Worm (Caenorhabditis elegans) whole organism, late embryonic: Measurements from ENCODE around the gene mex-1.

Experiments
- C08G9.2 ChIP-seq: sonication (generic microtip); optimal IDR thresholded peaks from 2 replicates; lab custom pipeline; 2016; ENCODE audit warnings: mild to moderate bottlenecking, missing genetic modification characterization, moderate library complexity, missing compliant biosample characterization
- K02D7.2 ChIP-seq: sonication (generic microtip); optimal IDR thresholded peaks from 2 replicates; lab custom pipeline; 2017; ENCODE audit warnings: mild to moderate bottlenecking, missing genetic modification characterization, missing compliant biosample characterization
- Y22D7AL.16 ChIP-seq: sonication (generic microtip); optimal IDR thresholded peaks from 2 replicates; lab custom pipeline; 2016; ENCODE audit warnings: missing genetic modification characterization, missing compliant biosample characterization
- ahr-1 ChIP-seq: sonication (generic microtip); optimal IDR thresholded peaks from 2 replicates; lab custom pipeline; 2016; ENCODE audit warnings: missing genetic modification characterization, missing compliant biosample characterization
- ama-1 ChIP-seq: fragments of 150-350 bp; optimal IDR thresholded peaks from 2 replicates; lab custom pipeline; 2014
- ceh-2 ChIP-seq: sonication (generic microtip); optimal IDR thresholded peaks from 2 replicates; lab custom pipeline; 2016; ENCODE audit warnings: missing genotype, missing genetic modification characterization, missing compliant biosample characterization
- ceh-24 ChIP-seq: sonication (generic microtip); optimal IDR thresholded peaks from 2 replicates; lab custom pipeline; 2016; ENCODE audit warnings: mild to moderate bottlenecking, missing genetic modification characterization, missing compliant biosample characterization
- ceh-30 ChIP-seq: fragments of 150-350 bp; optimal IDR thresholded peaks from 2 replicates; lab custom pipeline; 2014; ENCODE audit warnings: missing biosample characterization, missing genetic modification characterization
- ceh-34 ChIP-seq: sonication (generic microtip); optimal IDR thresholded peaks from 2 replicates; lab custom pipeline; 2016; ENCODE audit warnings: mild to moderate bottlenecking, missing genetic modification characterization, missing compliant biosample characterization
- ceh-45 ChIP-seq: fragments of 200-800 bp; sonication (Bioruptor generic); IDR thresholded peaks from 2 replicates; pipeline ENCODE4 v1.3.6; 2022; ENCODE audit warnings: missing genetic modification reagents, missing genetic modification characterization, missing compliant biosample characterization
- ceh-48 ChIP-seq: sonication (generic microtip); optimal IDR thresholded peaks from 2 replicates; lab custom pipeline; 2016; ENCODE audit warnings: missing genetic modification characterization, inconsistent platforms, missing compliant biosample characterization
- ceh-9 ChIP-seq: sonication (generic microtip); optimal IDR thresholded peaks from 2 replicates; lab custom pipeline; 2016; ENCODE audit warnings: mild to moderate bottlenecking, missing genetic modification characterization, inconsistent platforms, missing compliant biosample characterization
- che-1 ChIP-seq: sonication (generic microtip); optimal IDR thresholded peaks from 2 replicates; lab custom pipeline; 2016; ENCODE audit warnings: mild to moderate bottlenecking, missing genetic modification characterization, missing compliant biosample characterization
- dmd-4 ChIP-seq: sonication (generic microtip); optimal IDR thresholded peaks from 2 replicates; lab custom pipeline; 2016; ENCODE audit warnings: borderline replicate concordance, missing genetic modification characterization, missing compliant biosample characterization
- dve-1 ChIP-seq: sonication (generic microtip); optimal IDR thresholded peaks from 2 replicates; lab custom pipeline; 2017; ENCODE audit warnings: antibody characterized with exemption, mild to moderate bottlenecking, missing genetic modification characterization, missing compliant biosample characterization
- elt-4 ChIP-seq: sonication (generic microtip); optimal IDR thresholded peaks from 2 replicates; lab custom pipeline; 2016; ENCODE audit warnings: missing genetic modification characterization, missing compliant biosample characterization
- ets-4 ChIP-seq: sonication (generic microtip); optimal IDR thresholded peaks from 2 replicates; lab custom pipeline; 2016; ENCODE audit warnings: missing genetic modification characterization, missing compliant biosample characterization
- fax-1 ChIP-seq: sonication (generic microtip); optimal IDR thresholded peaks from 2 replicates; lab custom pipeline; 2016; ENCODE audit warnings: missing genotype, missing genetic modification characterization, missing compliant biosample characterization
- fkh-10 ChIP-seq: fragments of 150-350 bp; optimal IDR thresholded peaks from 2 replicates; lab custom pipeline; 2014; ENCODE audit warnings: missing biosample characterization, missing genetic modification reagents, missing genetic modification characterization
- fkh-6 ChIP-seq: sonication (generic microtip); optimal IDR thresholded peaks from 2 replicates; lab custom pipeline; 2016; ENCODE audit warnings: missing genetic modification characterization, missing compliant biosample characterization
- hlh-13 ChIP-seq: fragments of 200-800 bp; sonication (Bioruptor generic); optimal IDR thresholded peaks from 2 replicates; lab custom pipeline; 2018; ENCODE audit warnings: mild to moderate bottlenecking, missing genetic modification characterization, missing compliant biosample characterization
- hlh-30 ChIP-seq: sonication (generic microtip); optimal IDR thresholded peaks from 2 replicates; lab custom pipeline; 2017; ENCODE audit warnings: antibody characterized with exemption, missing genetic modification characterization, missing compliant biosample characterization; ENCODE audit not compliant: insufficient read depth
- hlh-6 ChIP-seq: sonication (generic microtip); optimal IDR thresholded peaks from 2 replicates; lab custom pipeline; 2016; ENCODE audit warnings: missing genotype, missing genetic modification characterization, missing compliant biosample characterization
- hlh-8 ChIP-seq: sonication (generic microtip); optimal IDR thresholded peaks from 2 replicates; lab custom pipeline; 2016; ENCODE audit warnings: missing genotype, missing genetic modification characterization, missing compliant biosample characterization
- lim-6 ChIP-seq: sonication (generic microtip); optimal IDR thresholded peaks from 2 replicates; lab custom pipeline; 2016; ENCODE audit warnings: missing genetic modification characterization, missing compliant biosample characterization
- madf-2 ChIP-seq: sonication (generic microtip); optimal IDR thresholded peaks from 2 replicates; lab custom pipeline; 2017; ENCODE audit warnings: missing genetic modification characterization, missing compliant biosample characterization
- mec-3 ChIP-seq: sonication (generic microtip); optimal IDR thresholded peaks from 2 replicates; lab custom pipeline; 2016; ENCODE audit warnings: borderline replicate concordance, missing genetic modification characterization, missing compliant biosample characterization
- nfya-1 ChIP-seq: sonication (generic microtip); optimal IDR thresholded peaks from 2 replicates; lab custom pipeline; 2017; ENCODE audit warnings: missing genetic modification characterization, mild to moderate bottlenecking, missing compliant biosample characterization, antibody characterized with exemption, moderate library complexity
- nhr-11 ChIP-seq: fragments of 150-350 bp; optimal IDR thresholded peaks from 2 replicates; lab custom pipeline; 2014; ENCODE audit warnings: missing biosample characterization, missing genetic modification characterization
- nhr-232 ChIP-seq: sonication (generic microtip); optimal IDR thresholded peaks from 2 replicates; lab custom pipeline; 2016; ENCODE audit warnings: missing genetic modification characterization, missing compliant biosample characterization
- npax-4 ChIP-seq: sonication (generic microtip); optimal IDR thresholded peaks from 2 replicates; lab custom pipeline; 2016; ENCODE audit warnings: missing genetic modification characterization, missing compliant biosample characterization
- odd-2 ChIP-seq: sonication (generic microtip); optimal IDR thresholded peaks from 2 replicates; lab custom pipeline; 2017; ENCODE audit warnings: antibody characterized with exemption, mild to moderate bottlenecking, missing genetic modification characterization, missing compliant biosample characterization
- pag-3 ChIP-seq: sonication (generic microtip); optimal IDR thresholded peaks from 2 replicates; lab custom pipeline; 2016; ENCODE audit warnings: missing compliant biosample characterization, missing genetic modification characterization, borderline replicate concordance
- pax-1 ChIP-seq: fragments of 150-350 bp; optimal IDR thresholded peaks from 2 replicates; lab custom pipeline; 2014; ENCODE audit warnings: missing biosample characterization, missing genetic modification characterization
- pha-2 ChIP-seq: sonication (generic microtip); optimal IDR thresholded peaks from 2 replicates; lab custom pipeline; 2017; ENCODE audit warnings: mild to moderate bottlenecking, missing genetic modification characterization, missing compliant biosample characterization
- pha-4 ChIP-seq: fragments of 150-350 bp; optimal IDR thresholded peaks from 2 replicates; lab custom pipeline; 2018; ENCODE audit warnings: missing biosample characterization, missing genetic modification reagents, missing genetic modification characterization
- pqm-1 ChIP-seq: sonication (generic microtip); optimal IDR thresholded peaks from 2 replicates; lab custom pipeline; 2016; ENCODE audit warnings: missing genetic modification characterization, missing compliant biosample characterization
- pros-1 ChIP-seq: fragments of 150-350 bp; optimal IDR thresholded peaks from 2 replicates; lab custom pipeline; 2014; ENCODE audit warnings: missing biosample characterization, missing genetic modification reagents, missing genetic modification characterization
- sox-2 ChIP-seq: fragments of 200-800 bp; sonication (Bioruptor generic); IDR thresholded peaks from 2 replicates; pipeline ENCODE4 v1.3.6; 2022; ENCODE audit warnings: missing genetic modification reagents, missing genetic modification characterization, missing compliant biosample characterization
- syd-9 ChIP-seq: sonication (generic microtip); optimal IDR thresholded peaks from 2 replicates; lab custom pipeline; 2016; ENCODE audit warnings: mild to moderate bottlenecking, missing genetic modification characterization, moderate library complexity, missing compliant biosample characterization
- ttx-3 ChIP-seq: sonication (generic microtip); optimal IDR thresholded peaks from 2 replicates; lab custom pipeline; 2016; ENCODE audit warnings: missing genetic modification reagents, missing genetic modification characterization, missing compliant biosample characterization
- unc-3 ChIP-seq, 2 experiments: fragments of 200-800 bp in 1 of 2; sonication (Bioruptor generic) in 1 of 2; sonication (generic microtip) in 1 of 2; conservative IDR thresholded peaks in 1 of 2; optimal IDR thresholded peaks in 1 of 2; 2 replicates each; pipeline versions ENCODE4 v1.3.6 to Lab custom; 2016 to 2022; ENCODE audit warnings: missing compliant biosample characterization in 2 of 2, missing genetic modification characterization in 2 of 2, missing genetic modification reagents in 1 of 2
- unc-42 ChIP-seq: sonication (generic microtip); optimal IDR thresholded peaks from 2 replicates; lab custom pipeline; 2016; ENCODE audit warnings: missing genotype, missing genetic modification characterization, missing compliant biosample characterization
- unc-86 ChIP-seq: sonication (generic microtip); optimal IDR thresholded peaks from 2 replicates; lab custom pipeline; 2016; ENCODE audit warnings: missing genetic modification characterization, missing compliant biosample characterization
- zip-5 ChIP-seq: sonication (generic microtip); optimal IDR thresholded peaks from 2 replicates; lab custom pipeline; 2016; ENCODE audit warnings: missing genetic modification characterization, missing compliant biosample characterization
- ztf-16 ChIP-seq: sonication (generic microtip); optimal IDR thresholded peaks from 2 replicates; lab custom pipeline; 2017; ENCODE audit warnings: missing genetic modification characterization, missing compliant biosample characterization

mex-1 gene

DNA sequence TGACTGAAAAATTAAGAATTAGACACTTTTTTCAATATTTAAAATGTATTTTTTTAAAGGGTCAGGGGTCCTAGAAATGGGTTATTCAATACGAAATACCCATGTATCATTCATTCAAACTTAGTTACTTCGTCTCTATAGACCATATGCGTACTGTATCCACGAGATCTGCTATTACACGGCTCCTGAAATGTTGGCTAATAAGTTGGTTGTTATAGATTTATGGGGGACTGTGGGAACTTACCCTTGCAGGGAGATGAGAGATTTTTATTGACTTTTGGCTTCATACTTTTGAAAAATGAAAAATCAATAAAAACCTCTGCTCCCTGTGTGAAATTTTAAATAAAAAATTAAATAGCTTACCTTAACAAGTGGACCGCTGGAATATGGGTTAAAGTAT lies 10.5 kb downstream of the mex-1 start:
- no peak for TF ChIP-seq pqm-1 (tag; lab: Kevin White, UChicago)
- TF ChIP-seq hlh-30 (tag; lab: Kevin White, UChicago): no peak
- no peak for TF ChIP-seq pros-1
- no peak for TF ChIP-seq nhr-232 (tag; lab: Kevin White, UChicago)
- TF ChIP-seq ztf-16 (tag; lab: Kevin White, UChicago): no peak
- TF ChIP-seq hlh-6 (tag; lab: Kevin White, UChicago): no peak
- no peak for TF ChIP-seq dve-1
- no peak for TF ChIP-seq unc-86 (tag; lab: Kevin White, UChicago)
- TF ChIP-seq ets-4 (tag; lab: Kevin White, UChicago): no peak
- TF ChIP-seq dmd-4 (tag; lab: Kevin White, UChicago): no peak
- no peak for TF ChIP-seq unc-3 (GFP tag; conservative IDR thresholded peaks at IDR 0.05; lab: Robert Waterston, UW)
- TF ChIP-seq unc-3 (tag; optimal IDR thresholded peaks at IDR 0.05; lab: Kevin White, UChicago): no peak
- TF ChIP-seq zip-5: no peak
- TF ChIP-seq hlh-13: no peak
- TF ChIP-seq, all 69 proteins: peak for 0

DNA sequence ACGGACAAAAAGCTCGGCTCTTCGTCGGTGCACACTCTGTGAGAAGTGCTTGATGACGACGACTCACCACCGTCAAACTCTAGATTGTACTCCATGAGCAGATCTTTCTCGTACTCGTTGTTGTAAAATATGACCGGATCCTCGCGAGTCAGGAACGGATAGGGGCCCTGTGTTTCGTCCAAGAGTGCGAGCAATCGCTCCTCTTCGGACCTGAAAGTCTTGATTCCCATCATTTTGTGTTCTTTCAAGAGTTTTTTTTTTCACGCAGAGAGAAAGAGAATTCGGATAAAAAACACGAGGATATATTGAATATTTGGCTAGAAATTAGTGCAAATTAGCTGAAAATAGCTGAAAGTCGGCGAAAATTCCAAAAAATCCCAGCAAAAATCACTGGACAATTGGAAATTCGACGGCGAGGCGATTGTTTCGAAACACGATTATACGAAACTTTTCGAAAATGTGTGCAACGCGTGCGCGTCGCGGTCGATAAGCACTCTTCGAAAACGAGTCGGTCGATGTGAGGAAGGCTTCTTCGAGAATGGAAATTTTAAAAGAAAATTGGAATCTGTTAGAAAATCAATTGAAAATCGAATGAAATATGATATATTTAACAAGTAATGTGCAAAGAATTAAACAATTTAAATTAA lies 11.1 kb downstream of the mex-1 start, which contains the start of the genes ash-2 and Y17G7B.20:
ash-2 (plus strand) TSS at position 390 of the 647 bp plus-strand sequence.
Y17G7B.20 (minus strand) TSS at position 396 of the 647 bp plus-strand sequence.
- TF ChIP-seq ama-1 (lab: Kevin White, UChicago) (peak; percentile 45), ceh-2 (peak; percentile 14), unc-3 (GFP tag; conservative IDR thresholded peaks at IDR 0.05; lab: Robert Waterston, UW) (no peak), unc-3 (tag; optimal IDR thresholded peaks at IDR 0.05; lab: Kevin White, UChicago) (peak; percentile 41), nfya-1 (tag; lab: Kevin White, UChicago) (peak; percentile 0), ttx-3 (tag; lab: Kevin White, UChicago) (no peak)

DNA sequence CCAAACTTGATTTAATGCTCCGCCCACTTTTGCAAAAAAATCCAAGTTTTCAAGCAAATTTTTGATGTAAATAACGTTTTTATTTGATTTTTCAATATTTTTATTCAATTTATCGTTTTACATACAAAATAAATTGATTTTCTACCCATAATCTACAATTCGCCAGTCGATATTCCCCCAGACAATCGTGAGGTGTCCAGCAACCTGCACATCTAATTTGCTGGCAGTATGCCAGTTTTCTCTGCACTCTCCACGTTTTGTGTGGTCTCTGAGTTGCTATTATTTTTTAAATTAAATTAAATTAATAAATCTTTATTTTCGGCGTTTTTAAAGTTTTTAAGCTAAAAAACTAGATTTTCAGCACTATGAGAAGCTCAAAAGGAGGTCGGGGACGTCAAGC lies 11.7 kb downstream of the mex-1 start:
- peak; percentile 52 for TF ChIP-seq ahr-1 (tag; lab: Kevin White, UChicago)
- no peak for TF ChIP-seq dmd-4 (tag; lab: Kevin White, UChicago)
- TF ChIP-seq fkh-6 (tag; lab: Kevin White, UChicago): no peak
- peak; percentile 92 for TF ChIP-seq unc-42 (tag; lab: Kevin White, UChicago)
- no peak for TF ChIP-seq ceh-45 (GFP tag; lab: Robert Waterston, UW)
- no peak for TF ChIP-seq pha-4 (tag; lab: Kevin White, UChicago)
- TF ChIP-seq madf-2 (tag; lab: Kevin White, UChicago): peak; percentile 7
- TF ChIP-seq ceh-48 (tag; lab: Kevin White, UChicago): no peak
- no peak for TF ChIP-seq odd-2
- no peak for TF ChIP-seq ceh-30
- TF ChIP-seq ama-1 (lab: Kevin White, UChicago): no peak
- no peak for TF ChIP-seq ceh-9
- peak; percentile 32 for TF ChIP-seq ttx-3 (tag; lab: Kevin White, UChicago)
- no peak for TF ChIP-seq lim-6
- TF ChIP-seq hlh-8 (tag; lab: Kevin White, UChicago): peak; percentile 25
- TF ChIP-seq ceh-24 (tag; lab: Kevin White, UChicago): no peak
- TF ChIP-seq fkh-10: no peak
- TF ChIP-seq Y22D7AL.16 (tag; lab: Kevin White, UChicago): no peak
- peak; percentile 19 for TF ChIP-seq K02D7.2 (tag; lab: Kevin White, UChicago)
- peak; percentile 78 for TF ChIP-seq zip-5
- TF ChIP-seq che-1: no peak
- peak; percentile 47 for TF ChIP-seq fax-1
- TF ChIP-seq dve-1: no peak
- no peak for TF ChIP-seq pag-3
- TF ChIP-seq hlh-13: no peak
- TF ChIP-seq syd-9 (tag; lab: Kevin White, UChicago): no peak
- no peak for TF ChIP-seq elt-4 (tag; lab: Kevin White, UChicago)
- TF ChIP-seq pha-2: no peak
- no peak for TF ChIP-seq nhr-11
- TF ChIP-seq ceh-34 (tag; lab: Kevin White, UChicago): peak; percentile 47
- peak; percentile 59 for TF ChIP-seq ceh-2
- TF ChIP-seq npax-4 (tag; lab: Kevin White, UChicago): no peak
- TF ChIP-seq mec-3 (tag; lab: Kevin White, UChicago): no peak
- TF ChIP-seq nfya-1 (tag; lab: Kevin White, UChicago): peak; percentile 60
- TF ChIP-seq pqm-1 (tag; lab: Kevin White, UChicago): no peak
- peak; percentile 69 for TF ChIP-seq C08G9.2 (tag; lab: Kevin White, UChicago)
- TF ChIP-seq pax-1 (tag; lab: Kevin White, UChicago): peak; percentile 26
- no peak for TF ChIP-seq sox-2 (GFP tag; lab: Robert Waterston, UW)
